Worm (Caenorhabditis elegans) whole organism, early embryonic: ENCODE measurements around the gene gcy-7.

ENCODE experiments used
- B0310.2 ChIP-seq: sonication (generic microtip); optimal IDR thresholded peaks from 2 replicates; lab custom pipeline; 2016; ENCODE audit warnings: mild to moderate bottlenecking, missing genetic modification characterization, missing compliant biosample characterization
- aly-1 ChIP-seq: sonication (generic microtip); optimal IDR thresholded peaks from 2 replicates; lab custom pipeline; 2016; ENCODE audit warnings: missing genetic modification characterization, missing compliant biosample characterization
- ama-1 ChIP-seq: fragments of 150-350 bp; optimal IDR thresholded peaks from 2 replicates; lab custom pipeline; 2014
- ets-7 ChIP-seq: sonication (generic microtip); optimal IDR thresholded peaks from 2 replicates; lab custom pipeline; 2016; ENCODE audit warnings: missing genotype, missing genetic modification characterization, missing compliant biosample characterization
- flt-1 ChIP-seq: fragments of 200-800 bp; sonication (Bioruptor generic); IDR thresholded peaks from 2 replicates; pipeline ENCODE4 v1.3.6; 2022; ENCODE audit warnings: missing genetic modification characterization, missing compliant biosample characterization
- hnd-1 ChIP-seq: sonication (generic microtip); optimal IDR thresholded peaks from 2 replicates; lab custom pipeline; 2016; ENCODE audit warnings: missing genetic modification characterization, missing compliant biosample characterization
- scrt-1 ChIP-seq: fragments of 200-800 bp; sonication (Bioruptor generic); IDR thresholded peaks from 2 replicates; pipeline ENCODE4 v1.3.6; 2022; ENCODE audit warnings: missing genetic modification characterization, missing compliant biosample characterization
- sea-1 ChIP-seq: fragments of 200-800 bp; sonication (Bioruptor generic); conservative IDR thresholded peaks from 2 replicates; pipeline ENCODE4 v1.3.6; 2022; ENCODE audit warnings: missing genetic modification characterization, missing compliant biosample characterization

ce11 chrV:8426741-8427457, 39.7 kb downstream of the gcy-7 start:
- TF ChIP-seq sea-1 (GFP tag; lab: Robert Waterston, UW): no peak
- TF ChIP-seq scrt-1 (GFP tag; lab: Robert Waterston, UW): no peak
- no peak for TF ChIP-seq ama-1 (lab: Kevin White, UChicago)
- TF ChIP-seq flt-1: no peak
- no peak for TF ChIP-seq ets-7 (tag; lab: Kevin White, UChicago)
- no peak for TF ChIP-seq hnd-1
- TF ChIP-seq B0310.2 (tag; lab: Kevin White, UChicago): no peak
- TF ChIP-seq aly-1 (tag; lab: Kevin White, UChicago): no peak
